3 worm cellular contexts compared by ENCODE assay signal in the genomic region with DNA sequence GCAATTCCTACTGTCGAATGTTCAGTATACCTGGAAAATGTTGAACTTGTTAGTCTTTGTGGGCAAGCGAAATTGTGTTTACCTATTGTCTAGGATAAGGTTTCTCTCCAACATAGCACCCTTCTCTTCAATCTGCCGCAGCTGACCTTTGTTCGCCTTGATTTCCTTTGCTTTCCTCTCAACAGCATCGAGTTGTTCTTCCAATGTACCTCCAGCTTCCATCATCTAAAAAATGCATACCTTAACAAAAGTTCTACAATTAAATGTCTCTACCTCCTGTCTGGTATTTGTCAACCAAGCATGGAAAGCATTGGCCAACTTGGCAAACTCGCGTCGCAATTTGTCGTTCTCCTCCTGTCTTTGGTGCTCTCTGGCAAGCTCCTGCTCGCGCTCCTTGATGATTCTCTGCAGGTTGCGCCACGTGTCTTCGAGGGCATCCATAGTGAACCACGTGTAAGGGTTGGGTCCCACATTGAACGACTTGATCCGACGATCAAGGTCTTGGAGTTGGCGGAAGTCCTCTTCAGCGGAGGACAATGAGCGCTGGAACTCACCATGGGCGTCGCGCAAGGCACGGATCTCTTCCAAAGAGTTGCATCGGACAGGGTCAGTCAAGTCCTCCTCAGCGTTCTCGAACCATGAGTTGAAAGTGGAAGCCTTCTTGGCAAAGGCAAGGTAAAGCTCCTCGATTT.
A peak's percentile ranks its signal among the peaks of the same experiment; 100 is the strongest.
TF ChIP-seq lines count a peak whose summit lies in the region.

No protein-coding gene starts in this region.

TF ChIP-seq in whole organism, L4 larva, 104 proteins besides CTCF, POLR2A, EP300 and RAD21:
- no peak for TF ChIP-seq zfp-2 (tag; optimal IDR thresholded peaks at IDR 0.05; lab: Kevin White, UChicago)
- TF ChIP-seq unc-62 (GFP tag; optimal IDR thresholded peaks at IDR 0.05 in 1 of 2; lab: Kevin White, UChicago), result peak in 1 of 2 experiments; percentile 94
- TF ChIP-seq unc-62 (tag; optimal IDR thresholded peaks at IDR 0.05; lab: Kevin White, UChicago), result no peak
- TF ChIP-seq set-16 (GFP tag; IDR thresholded peaks at IDR 0.05; lab: Robert Waterston, UW), result peak; percentile 55
- no peak for TF ChIP-seq lin-39 (tag; optimal IDR thresholded peaks at IDR 0.05; lab: Kevin White, UChicago)
TF ChIP-seq in whole organism, L4 larva: peak in this region for 2.

TF ChIP-seq in whole organism, early embryonic, 17 proteins besides CTCF, POLR2A, EP300 and RAD21:
- TF ChIP-seq F13C5.2 (tag; optimal IDR thresholded peaks at IDR 0.05; lab: Kevin White, UChicago), result no peak
- peak; percentile 39 for TF ChIP-seq ama-1 (optimal IDR thresholded peaks at IDR 0.05; lab: Kevin White, UChicago)
TF ChIP-seq in whole organism, early embryonic: peak in this region for 1.

TF ChIP-seq in whole organism, young adult, 124 proteins besides CTCF, POLR2A, EP300 and RAD21:
- 0 out of 2 replicates have a peak, but pooled peaks have one; percentile 9 for TF ChIP-seq rcor-1 (GFP tag; IDR thresholded peaks at IDR 0.05; lab: Robert Waterston, UW)
- TF ChIP-seq ceh-79 (tag; optimal IDR thresholded peaks at IDR 0.05; lab: Kevin White, UChicago), result no peak
- TF ChIP-seq zfh-2 (GFP tag; conservative IDR thresholded peaks at IDR 0.05; lab: Robert Waterston, UW), result peak; percentile 66
- peak; percentile 20 for TF ChIP-seq chd-7 (tag; optimal IDR thresholded peaks at IDR 0.05; lab: Kevin White, UChicago)
